Worm (Caenorhabditis elegans): ENCODE measurements around the gene nlp-101.
A peak's percentile ranks its signal among the peaks of the same experiment; 100 is the strongest.

Gene nlp-101

ce11 chrX:7826590-7827260 is 12.0 kb upstream of the nlp-101 start:
- TF ChIP-seq dmd-4 (tag; optimal IDR thresholded peaks at IDR 0.05) = no peak
- no peak for TF ChIP-seq egl-27 (tag; optimal IDR thresholded peaks at IDR 0.05)
- TF ChIP-seq nhr-21 (tag; optimal IDR thresholded peaks at IDR 0.05) = no peak
- no peak for TF ChIP-seq nhr-23 (tag; optimal IDR thresholded peaks at IDR 0.05)
- peak; percentile 23 for TF ChIP-seq blmp-1 (tag; optimal IDR thresholded peaks at IDR 0.05; ENCODE audit: insufficient read depth)
- no peak for TF ChIP-seq F13H6.1 (tag; optimal IDR thresholded peaks at IDR 0.05)
- no peak for TF ChIP-seq ztf-1 (GFP tag; conservative IDR thresholded peaks at IDR 0.05)
- no peak for TF ChIP-seq nhr-237 (tag; optimal IDR thresholded peaks at IDR 0.05)
- TF ChIP-seq nhr-25 (tag; optimal IDR thresholded peaks at IDR 0.05) = peak; percentile 22
- TF ChIP-seq nhr-11 (tag; optimal IDR thresholded peaks at IDR 0.05) = no peak
- no peak for TF ChIP-seq lin-13 (GFP tag; optimal IDR thresholded peaks at IDR 0.05)
- no peak for TF ChIP-seq alr-1 (tag; optimal IDR thresholded peaks at IDR 0.05)
- no peak for TF ChIP-seq Y55F3AM.14 (GFP tag; optimal IDR thresholded peaks at IDR 0.05)
- peak; percentile 8 for TF ChIP-seq sma-9 (GFP tag; optimal IDR thresholded peaks at IDR 0.05)
- no peak for TF ChIP-seq sma-9 (tag; optimal IDR thresholded peaks at IDR 0.05)
- TF ChIP-seq unc-55 (GFP tag; optimal IDR thresholded peaks at IDR 0.05) = no peak

- TF ChIP-seq aly-2 (tag; optimal IDR thresholded peaks at IDR 0.05) (no peak), sma-3 (GFP tag; optimal IDR thresholded peaks at IDR 0.05) (no peak), R02D3.7 (tag; optimal IDR thresholded peaks at IDR 0.05) (no peak), ceh-16 (tag; optimal IDR thresholded peaks at IDR 0.05) (no peak), ceh-82 (tag; optimal IDR thresholded peaks at IDR 0.05) (no peak), mab-5 (tag; optimal IDR thresholded peaks at IDR 0.05) (no peak), alr-1 (tag; optimal IDR thresholded peaks at IDR 0.05) (no peak), nhr-11 (tag; optimal IDR thresholded peaks at IDR 0.05) (no peak), unc-62 (GFP tag; optimal IDR thresholded peaks at IDR 0.05) (no peak), nhr-237 (tag; optimal IDR thresholded peaks at IDR 0.05) (no peak), lin-39 (tag; optimal IDR thresholded peaks at IDR 0.05) (no peak), lin-13 (GFP tag; optimal IDR thresholded peaks at IDR 0.05) (no peak), mbf-1 (tag; optimal IDR thresholded peaks at IDR 0.05) (no peak), ztf-11 (tag; optimal IDR thresholded peaks at IDR 0.05) (no peak)
Measured at ce11 chrX:7827989-7828388, 10.7 kb upstream of the nlp-101 start.

- TF ChIP-seq mab-5 (tag; optimal IDR thresholded peaks at IDR 0.05) (no peak), blmp-1 (tag; optimal IDR thresholded peaks at IDR 0.05; ENCODE audit: insufficient read depth) (no peak), nhr-25 (tag; optimal IDR thresholded peaks at IDR 0.05) (no peak), ceh-16 (tag; optimal IDR thresholded peaks at IDR 0.05) (no peak)
Measured at ce11 chrX:7834117-7834516, 4.6 kb upstream of the nlp-101 start, which contains the start of gene sul-3. Gene sul-3 (minus strand): TSS chrX:7834217.

- TF ChIP-seq ztf-1 (GFP tag; conservative IDR thresholded peaks at IDR 0.05) = no peak
- no peak for TF ChIP-seq elt-1 (tag; optimal IDR thresholded peaks at IDR 0.05)
Measured at ce11 chrX:7839989-7840388, 1.3 kb downstream of the nlp-101 start.

- no peak for TF ChIP-seq nhr-21 (tag; optimal IDR thresholded peaks at IDR 0.05)
Measured at ce11 chrX:7842241-7842640, 3.6 kb downstream of the nlp-101 start, which contains the start of gene idpp-11. Gene idpp-11 (plus strand): TSS chrX:7842541.

- no peak for TF ChIP-seq dmd-4 (tag; optimal IDR thresholded peaks at IDR 0.05)
- no peak for TF ChIP-seq mab-5 (tag; optimal IDR thresholded peaks at IDR 0.05)
- no peak for TF ChIP-seq crh-2 (tag; optimal IDR thresholded peaks at IDR 0.05)
- no peak for TF ChIP-seq elt-3 (tag; optimal IDR thresholded peaks at IDR 0.05)
- no peak for TF ChIP-seq nhr-237 (tag; optimal IDR thresholded peaks at IDR 0.05)
- TF ChIP-seq ZK546.5 (tag; optimal IDR thresholded peaks at IDR 0.05) = no peak
- TF ChIP-seq sma-9 (GFP tag; optimal IDR thresholded peaks at IDR 0.05) = no peak
- TF ChIP-seq sma-9 (tag; optimal IDR thresholded peaks at IDR 0.05) = no peak
- TF ChIP-seq zag-1 (tag; optimal IDR thresholded peaks at IDR 0.05) = no peak
Measured at ce11 chrX:7847413-7847812, 8.7 kb downstream of the nlp-101 start, which contains the start of gene C54D2.6. Gene C54D2.6 (minus strand): TSS chrX:7847513.

Data from whole organism, L2 larva.